Fruit fly (Drosophila melanogaster): ENCODE results near the gene CG32024.

The CG32024 gene

DNA sequence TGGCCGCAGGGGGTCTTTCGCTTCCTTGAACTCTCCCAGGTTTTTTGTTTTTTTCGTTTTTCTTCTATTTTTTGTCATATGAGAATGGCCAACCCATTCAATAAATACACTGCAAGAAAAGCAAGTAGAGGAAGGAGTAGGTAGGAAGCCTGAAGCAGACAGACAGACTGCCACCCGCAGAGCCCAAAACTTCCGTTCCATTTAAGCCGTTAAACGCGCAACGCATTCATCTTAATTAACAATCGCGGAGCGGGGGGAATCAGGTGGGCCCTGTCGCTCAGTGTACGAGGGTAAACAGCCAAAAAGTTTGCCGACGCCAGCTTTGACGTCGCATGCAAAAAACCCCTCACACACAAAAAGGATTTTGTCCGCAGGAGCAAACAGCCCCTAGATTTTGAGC is 45.5 kb downstream of the CG32024 start (continued):
- TF ChIP-seq CG3407 (GFP tag; optimal IDR thresholded peaks at IDR 0.05) (no peak), CG6813 (GFP tag; optimal IDR thresholded peaks at IDR 0.05) (no peak), tio (GFP tag; optimal IDR thresholded peaks at IDR 0.05) (no peak), corto (GFP tag; optimal IDR thresholded peaks at IDR 0.05) (no peak), CG9876 (GFP tag; optimal IDR thresholded peaks at IDR 0.05) (peak; percentile 14), CG9817 (tag; optimal IDR thresholded peaks at IDR 0.05) (peak; percentile 27), Nf-YC (tag; optimal IDR thresholded peaks at IDR 0.05) (no peak), NfI (GFP tag; optimal IDR thresholded peaks at IDR 0.05) (peak; percentile 19), H2.0 (GFP tag; IDR thresholded peaks at IDR 0.05) (peak; percentile 47; the same call in 1 of the 2 replicates), Meics (GFP tag; optimal IDR thresholded peaks at IDR 0.05) (peak; percentile 33), br (optimal IDR thresholded peaks at IDR 0.05) (no peak), Med (GFP tag) (peak; percentile 89), CG6791 (GFP tag; IDR thresholded peaks at IDR 0.05; ENCODE audit: partially characterized antibody) (no peak), pb (GFP tag; optimal IDR thresholded peaks at IDR 0.05) (peak; percentile 1), C15 (GFP tag; IDR thresholded peaks at IDR 0.05) (no peak), CG3995 (GFP tag; optimal IDR thresholded peaks at IDR 0.05) (no peak), CG17912 (GFP tag; optimal IDR thresholded peaks at IDR 0.05) (no peak), CG16813 (GFP tag; IDR thresholded peaks at IDR 0.05; ENCODE audit: partially characterized antibody) (no peak), ssp (GFP tag; IDR thresholded peaks at IDR 0.05) (no peak), CG13424 (tag; optimal IDR thresholded peaks at IDR 0.05) (no peak), Stat92E (GFP tag; optimal IDR thresholded peaks at IDR 0.05) (no peak), chif (GFP tag; optimal IDR thresholded peaks at IDR 0.05) (no peak), wor (GFP tag; IDR thresholded peaks at IDR 0.05) (no peak), bigmax (GFP tag; optimal IDR thresholded peaks at IDR 0.05) (no peak), MBD-R2 (GFP tag; IDR thresholded peaks at IDR 0.05) (no peak), Hmx (GFP tag; optimal IDR thresholded peaks at IDR 0.05) (no peak), CG2889 (GFP tag; IDR thresholded peaks at IDR 0.05) (no peak), CG10979 (tag; optimal IDR thresholded peaks at IDR 0.05) (no peak), CG8478 (optimal IDR thresholded peaks at IDR 0.05) (no peak), CG18262 (tag; optimal IDR thresholded peaks at IDR 0.05) (no peak), ATbp (GFP tag; optimal IDR thresholded peaks at IDR 0.05) (peak; percentile 4), dmrt11E (tag; optimal IDR thresholded peaks at IDR 0.05) (no peak), CG10565 (GFP tag; optimal IDR thresholded peaks at IDR 0.05) (no peak), rib (GFP tag; IDR thresholded peaks at IDR 0.05) (0 out of 2 replicates have a peak, but pooled peaks have one; percentile 31), CG1529 (GFP tag; optimal IDR thresholded peaks at IDR 0.05) (no peak), CG31365 (tag; optimal IDR thresholded peaks at IDR 0.05) (no peak), Side (GFP tag; optimal IDR thresholded peaks at IDR 0.05) (no peak), lov (optimal IDR thresholded peaks at IDR 0.05) (no peak), lov (GFP tag; IDR thresholded peaks at IDR 0.05) (no peak), sqz (GFP tag; optimal IDR thresholded peaks at IDR 0.05) (peak; percentile 35)

DNA sequence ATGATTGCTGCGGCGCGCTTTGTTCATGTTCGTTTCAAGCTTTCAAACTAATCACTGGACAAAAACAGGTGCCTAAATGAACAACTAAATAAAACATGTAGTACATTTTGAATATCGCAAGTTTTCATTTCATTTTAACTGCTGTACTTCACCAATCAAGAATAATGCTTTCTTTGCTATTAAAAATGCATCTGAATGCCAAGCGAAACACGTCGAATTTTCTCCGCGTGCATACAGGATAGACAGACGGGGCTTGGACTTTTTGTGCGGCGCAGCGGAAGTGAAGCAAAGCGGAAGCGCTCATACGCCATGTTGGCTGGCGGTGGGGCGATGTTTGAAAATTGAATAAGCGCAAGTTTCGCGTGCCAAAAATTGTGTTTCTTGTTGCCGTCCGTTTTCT is 46.0 kb downstream of the CG32024 start:
- TF ChIP-seq Rx (GFP tag; IDR thresholded peaks at IDR 0.05) (peak; percentile 11; the same call in 1 of the 2 replicates), Meics (GFP tag; optimal IDR thresholded peaks at IDR 0.05) (peak; percentile 27), CG43689 (GFP tag; IDR thresholded peaks at IDR 0.05) (0 out of 2 replicates have a peak, but pooled peaks have one; percentile 6), Tbp (GFP tag; optimal IDR thresholded peaks at IDR 0.05) (no peak), lbe (GFP tag; optimal IDR thresholded peaks at IDR 0.05) (no peak), CG1603 (tag; optimal IDR thresholded peaks at IDR 0.05) (peak; percentile 36), CG11504 (tag; optimal IDR thresholded peaks at IDR 0.05) (peak; percentile 15), Rfx (GFP tag; IDR thresholded peaks at IDR 0.05) (peak; percentile 42; the same call in 1 of the 2 replicates), CG12071 (GFP tag; optimal IDR thresholded peaks at IDR 0.05) (peak; percentile 2), zfh1 (GFP tag; IDR thresholded peaks at IDR 0.05) (peak; percentile 20; the same call in 1 of the 3 replicates), Sox102F (GFP tag; optimal IDR thresholded peaks at IDR 0.05) (peak; percentile 5), Poxn (GFP tag; IDR thresholded peaks at IDR 0.05) (no peak), Gug (GFP tag; IDR thresholded peaks at IDR 0.05) (peak; percentile 13; the same call in 1 of the 4 replicates), CG15011 (GFP tag; optimal IDR thresholded peaks at IDR 0.05) (no peak), cwo (GFP tag; optimal IDR thresholded peaks at IDR 0.05) (peak; percentile 2)

Data from whole organism, embryonic.